Fruit fly (Drosophila melanogaster) whole organism, embryonic: Measurements from ENCODE around the gene CG12362.

Experiments used
- CG11456 ChIP-seq: fragments of 200-800 bp; sonication (Bioruptor generic); IDR thresholded peaks from 3 replicates; pipeline ENCODE4 v1.3.6; 2022; ENCODE audit warnings: missing biosample characterization, missing genetic modification characterization
- CG3838 ChIP-seq: fragments of 200-800 bp; sonication (Bioruptor generic); optimal IDR thresholded peaks from 3 replicates; lab custom pipeline; 2016; ENCODE audit warnings: missing biosample characterization, missing genetic modification characterization
- CG4360 ChIP-seq: fragments of 200-800 bp; sonication (Bioruptor generic); IDR thresholded peaks from 2 replicates; pipeline ENCODE4 v1.3.6; 2022; ENCODE audit warnings: missing biosample characterization, missing genetic modification characterization
- Six4 ChIP-seq: fragments of 200-800 bp; sonication (Bioruptor generic); optimal IDR thresholded peaks from 2 replicates; lab custom pipeline; 2016; ENCODE audit warnings: missing biosample characterization, missing genetic modification characterization
- tll ChIP-seq, 2 experiments: fragments of 200-800 bp in 1 of 2; fragments of >200 bp in 1 of 2; sonication (Bioruptor generic) in 1 of 2; optimal IDR thresholded peaks; 2 replicates each; lab custom pipeline; 2017 to 2019; ENCODE audit warnings: missing biosample characterization in 2 of 2, missing genetic modification characterization in 2 of 2, mild to moderate bottlenecking in 1 of 2, moderate library complexity in 1 of 2
- vfl ChIP-seq: fragments of 200-800 bp; sonication (Bioruptor generic); optimal IDR thresholded peaks from 2 replicates; lab custom pipeline; 2016; ENCODE audit warnings: missing biosample characterization, missing genetic modification characterization

- TF ChIP-seq tll (GFP tag; optimal IDR thresholded peaks at IDR 0.05; lab: Kevin White, UChicago), result no peak
- no peak for TF ChIP-seq CG3838
- TF ChIP-seq Six4 (GFP tag; lab: Kevin White, UChicago), result no peak
- TF ChIP-seq CG4360, result no peak
- no peak for TF ChIP-seq vfl (GFP tag; lab: Kevin White, UChicago)
- no peak for TF ChIP-seq CG11456 (GFP tag; lab: Robert Waterston, UW)
These were observed 31.3 kb downstream of the CG12362 start for dm6 chr3L:10443958-10444357.
